Fruit fly (Drosophila melanogaster) S2 (cell line): Measurements from ENCODE around the gene CG31816.

Experiments
- CG8478 ChIP-seq: fragments of >200 bp; optimal IDR thresholded peaks from 2 replicates; lab custom pipeline; 2018
- CTCF ChIP-seq, 2 experiments: fragments of >200 bp; optimal IDR thresholded peaks; 2 replicates each; lab custom pipeline; 2018

DNA sequence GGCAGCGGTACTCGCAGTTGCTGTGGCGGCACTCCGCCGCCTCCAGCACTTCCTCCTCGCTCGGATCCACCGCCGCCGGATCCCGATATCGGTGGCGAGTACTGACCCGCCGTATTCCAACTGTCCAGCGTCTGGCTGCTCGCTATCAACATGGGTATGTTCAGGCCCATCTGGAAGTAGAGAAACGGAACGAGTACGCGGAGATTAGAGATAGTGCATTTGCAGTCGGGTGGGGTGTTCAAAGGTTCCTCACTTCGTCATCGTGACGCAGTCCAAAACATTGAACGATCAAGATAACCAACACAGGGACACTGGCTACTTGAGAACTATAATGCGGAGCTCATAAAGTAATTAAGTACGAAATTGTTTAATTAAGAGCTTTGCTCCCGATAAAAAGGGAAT lies 31.1 kb upstream of the CG31816 start:
- no peak for TF ChIP-seq CG8478 (lab: Kevin White, UChicago)
- TF ChIP-seq CTCF (optimal IDR thresholded peaks at IDR 0.05; lab: Kevin White, UChicago): no peak
